Worm (Caenorhabditis elegans) whole organism, L1 larva: ENCODE measurements around the gene ZK354.6.

ENCODE experiments used
- C16A3.4 ChIP-seq: fragments of 150-350 bp; optimal IDR thresholded peaks from 2 replicates; lab custom pipeline; 2014; ENCODE audit warnings: missing biosample characterization, missing genetic modification characterization
- Y116A8C.19 ChIP-seq: sonication (generic microtip); optimal IDR thresholded peaks from 2 replicates; lab custom pipeline; 2016; ENCODE audit warnings: missing compliant biosample characterization, missing genetic modification characterization, borderline replicate concordance
- ama-1 ChIP-seq: fragments of 150-350 bp; optimal IDR thresholded peaks from 2 replicates; lab custom pipeline; 2014
- ceh-82 ChIP-seq, 3 experiments: fragments of 150-350 bp in 1 of 3; sonication (generic microtip) in 2 of 3; optimal IDR thresholded peaks; 2 replicates each; lab custom pipeline; 2014 to 2017; ENCODE audit warnings: missing biosample characterization in 3 of 3, missing genetic modification characterization in 3 of 3
- ceh-90 ChIP-seq: sonication (generic microtip); optimal IDR thresholded peaks from 2 replicates; lab custom pipeline; 2016; ENCODE audit warnings: missing genetic modification characterization, missing compliant biosample characterization
- dsc-1 ChIP-seq: sonication (generic microtip); optimal IDR thresholded peaks from 2 replicates; lab custom pipeline; 2016; ENCODE audit warnings: mild to moderate bottlenecking, missing genetic modification characterization, missing compliant biosample characterization
- efl-1 ChIP-seq, 4 experiments: fragments of 150-350 bp; optimal IDR thresholded peaks in 3 of 4; peaks in 1 of 4; 1 replicate in 1 of 4; 2 replicates in 3 of 4; lab custom pipeline; 2014; ENCODE audit warnings: missing biosample characterization in 2 of 4, missing genetic modification characterization in 2 of 4, missing genetic modification reagents in 2 of 4
- egl-13 ChIP-seq: sonication (generic microtip); optimal IDR thresholded peaks from 2 replicates; lab custom pipeline; 2016; ENCODE audit warnings: missing genotype, missing genetic modification reagents, missing genetic modification characterization, missing compliant biosample characterization
- elt-2 ChIP-seq: sonication (generic microtip); optimal IDR thresholded peaks from 2 replicates; lab custom pipeline; 2016; ENCODE audit warnings: missing genetic modification characterization, mild to moderate bottlenecking, inconsistent platforms, missing compliant biosample characterization, missing genetic modification reagents
- fkh-8 ChIP-seq: sonication (generic microtip); optimal IDR thresholded peaks from 2 replicates; lab custom pipeline; 2016; ENCODE audit warnings: mild to moderate bottlenecking, missing genetic modification characterization, missing compliant biosample characterization
- hlh-4 ChIP-seq: sonication (generic microtip); optimal IDR thresholded peaks from 2 replicates; lab custom pipeline; 2016; ENCODE audit warnings: mild to moderate bottlenecking, missing genetic modification characterization, missing compliant biosample characterization
- hpl-2 ChIP-seq: fragments of 150-350 bp; optimal IDR thresholded peaks from 2 replicates; lab custom pipeline; 2014; ENCODE audit warnings: missing biosample characterization, missing genetic modification reagents, missing genetic modification characterization
- isw-1 ChIP-seq: fragments of 200-800 bp; sonication (Bioruptor generic); IDR thresholded peaks from 2 replicates; pipeline ENCODE4 v1.3.6; 2022; ENCODE audit warnings: missing genetic modification characterization, missing compliant biosample characterization
- lin-13 ChIP-seq: fragments of 150-350 bp; optimal IDR thresholded peaks from 2 replicates; lab custom pipeline; 2014; ENCODE audit warnings: missing biosample characterization, missing genetic modification reagents, missing genetic modification characterization
- lin-35 ChIP-seq, 2 experiments: fragments of 150-350 bp; optimal IDR thresholded peaks; 2 replicates each; lab custom pipeline; 2014; ENCODE audit warnings: missing biosample characterization in 2 of 2, missing genetic modification characterization in 2 of 2, missing genetic modification reagents in 2 of 2
- lir-3 ChIP-seq: sonication (generic microtip); optimal IDR thresholded peaks from 2 replicates; lab custom pipeline; 2016; ENCODE audit warnings: mild to moderate bottlenecking, missing genetic modification characterization, moderate library complexity, missing compliant biosample characterization; ENCODE audit not compliant: poor library complexity
- mdl-1 ChIP-seq, 2 experiments: fragments of 150-350 bp; optimal IDR thresholded peaks; 2 replicates each; lab custom pipeline; 2014 to 2017; ENCODE audit warnings: missing biosample characterization in 2 of 2, missing genetic modification characterization in 2 of 2, inconsistent platforms in 1 of 2
- nhr-12 ChIP-seq: sonication (generic microtip); optimal IDR thresholded peaks from 2 replicates; lab custom pipeline; 2017; ENCODE audit warnings: missing biosample characterization, missing genetic modification characterization
- nhr-20 ChIP-seq: sonication (generic microtip); optimal IDR thresholded peaks from 2 replicates; lab custom pipeline; 2016; ENCODE audit warnings: mild to moderate bottlenecking, missing genetic modification characterization, missing compliant biosample characterization
- nhr-28 ChIP-seq: fragments of 150-350 bp; optimal IDR thresholded peaks from 2 replicates; lab custom pipeline; 2014; ENCODE audit warnings: missing biosample characterization, missing genetic modification characterization
- nhr-47 ChIP-seq: sonication (generic microtip); optimal IDR thresholded peaks from 2 replicates; lab custom pipeline; 2016; ENCODE audit warnings: mild to moderate bottlenecking, missing genetic modification characterization, moderate library complexity, missing compliant biosample characterization
- nhr-71 ChIP-seq: sonication (generic microtip); optimal IDR thresholded peaks from 2 replicates; lab custom pipeline; 2016; ENCODE audit warnings: mild to moderate bottlenecking, missing genetic modification characterization, moderate library complexity, missing compliant biosample characterization
- nhr-76 ChIP-seq: sonication (generic microtip); optimal IDR thresholded peaks from 2 replicates; lab custom pipeline; 2017; ENCODE audit warnings: missing biosample characterization, missing genetic modification characterization
- nhr-85 ChIP-seq: sonication (generic microtip); peaks from one replicate; lab custom pipeline; 2016; ENCODE audit warnings: missing genetic modification characterization, inconsistent platforms, missing compliant biosample characterization
- pag-3 ChIP-seq: sonication (generic microtip); optimal IDR thresholded peaks from 2 replicates; lab custom pipeline; 2017; ENCODE audit warnings: missing genetic modification characterization, mild to moderate bottlenecking, missing compliant biosample characterization, antibody characterized with exemption, borderline replicate concordance; ENCODE audit not compliant: insufficient read depth
- pax-3 ChIP-seq: fragments of 200-800 bp; sonication (Bioruptor generic); optimal IDR thresholded peaks from 2 replicates; lab custom pipeline; 2018; ENCODE audit warnings: mild to moderate bottlenecking, missing genetic modification characterization, moderate library complexity, missing compliant biosample characterization
- snu-23 ChIP-seq: sonication (generic microtip); optimal IDR thresholded peaks from 2 replicates; lab custom pipeline; 2016; ENCODE audit warnings: missing genetic modification characterization, missing compliant biosample characterization
- sox-4 ChIP-seq: sonication (generic microtip); optimal IDR thresholded peaks from 2 replicates; lab custom pipeline; 2016; ENCODE audit warnings: missing genetic modification characterization, missing compliant biosample characterization
- sptf-1 ChIP-seq: fragments of 150-350 bp; optimal IDR thresholded peaks from 2 replicates; lab custom pipeline; 2014; ENCODE audit warnings: missing biosample characterization, missing genetic modification characterization
- sup-37 ChIP-seq: fragments of 200-800 bp; sonication (Bioruptor generic); optimal IDR thresholded peaks from 2 replicates; lab custom pipeline; 2018; ENCODE audit warnings: mild to moderate bottlenecking, missing genetic modification characterization, missing compliant biosample characterization
- swsn-7 ChIP-seq: sonication (generic microtip); optimal IDR thresholded peaks from 2 replicates; lab custom pipeline; 2016; ENCODE audit warnings: missing genetic modification characterization, missing compliant biosample characterization
- tlp-1 ChIP-seq: fragments of 150-350 bp; optimal IDR thresholded peaks from 2 replicates; lab custom pipeline; 2014; ENCODE audit warnings: missing biosample characterization, missing genetic modification characterization
- unc-130 ChIP-seq: fragments of 150-350 bp; optimal IDR thresholded peaks from 2 replicates; lab custom pipeline; 2017; ENCODE audit warnings: missing biosample characterization, missing genetic modification characterization, inconsistent platforms
- unc-62 ChIP-seq: fragments of 150-350 bp; optimal IDR thresholded peaks from 2 replicates; lab custom pipeline; 2014; ENCODE audit warnings: missing biosample characterization, missing genetic modification reagents, missing genetic modification characterization
- unc-86 ChIP-seq: sonication (generic microtip); optimal IDR thresholded peaks from 2 replicates; lab custom pipeline; 2016; ENCODE audit warnings: missing genetic modification characterization, missing compliant biosample characterization
- vab-15 ChIP-seq: sonication (generic microtip); optimal IDR thresholded peaks from 2 replicates; lab custom pipeline; 2017; ENCODE audit warnings: missing genotype, mild to moderate bottlenecking, missing genetic modification characterization, missing compliant biosample characterization
- zip-4 ChIP-seq: fragments of 200-800 bp; sonication (Bioruptor generic); optimal IDR thresholded peaks from 2 replicates; lab custom pipeline; 2018; ENCODE audit warnings: mild to moderate bottlenecking, missing genetic modification characterization, moderate library complexity, missing compliant biosample characterization
- ztf-4 ChIP-seq: fragments of 150-350 bp; optimal IDR thresholded peaks from 2 replicates; lab custom pipeline; 2014; ENCODE audit warnings: missing biosample characterization, missing genetic modification characterization

The ZK354.6 gene

DNA sequence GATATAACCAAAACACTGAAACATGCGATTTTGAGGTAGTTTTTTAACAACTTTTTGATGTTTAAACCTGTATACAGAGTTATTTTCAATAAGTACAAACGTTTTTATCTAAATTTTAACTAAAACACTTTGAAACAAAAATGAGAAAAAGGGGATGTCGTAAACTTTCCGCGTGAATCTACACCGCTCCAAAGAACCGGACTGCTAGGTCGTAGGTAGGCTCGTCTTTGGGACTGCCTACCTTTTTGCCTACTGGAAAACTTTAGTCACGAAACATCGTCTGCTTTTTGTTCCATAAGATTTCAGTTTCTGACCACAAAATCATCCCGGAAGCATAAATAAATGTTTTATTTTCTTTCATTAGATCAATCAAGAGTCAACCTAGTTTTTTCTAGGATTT, 6.1 kb downstream of the ZK354.6 start:
- TF ChIP-seq snu-23 (GFP tag; lab: Kevin White, UChicago) (no peak), sox-4 (tag; lab: Kevin White, UChicago) (no peak), nhr-71 (tag; lab: Kevin White, UChicago) (no peak), hpl-2 (GFP tag; lab: Kevin White, UChicago) (no peak), unc-86 (tag; lab: Kevin White, UChicago) (no peak), nhr-12 (tag; lab: Kevin White, UChicago) (no peak), mdl-1 (tag; optimal IDR thresholded peaks at IDR 0.05; lab: Kevin White, UChicago) (no peak), lir-3 (tag; lab: Kevin White, UChicago) (no peak), tlp-1 (tag; lab: Kevin White, UChicago) (no peak)

DNA sequence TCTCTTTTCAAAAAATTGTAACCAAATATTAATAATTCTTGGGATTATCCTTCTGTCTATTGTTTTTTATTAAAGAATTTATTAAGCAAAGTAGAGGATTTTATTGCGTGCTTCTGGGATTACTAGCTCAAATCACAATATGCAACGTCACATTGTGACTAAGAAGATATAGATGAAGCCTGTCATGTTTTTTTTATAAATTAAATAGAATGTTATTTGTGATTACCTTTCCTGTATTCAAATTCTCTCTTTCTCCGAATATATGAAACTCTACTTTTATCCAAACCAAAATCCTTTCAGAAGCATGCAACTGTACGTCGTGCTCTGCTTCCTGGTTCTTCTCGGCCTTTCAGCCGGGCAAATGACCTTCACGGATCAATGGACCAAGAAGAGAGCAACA, 6.8 kb downstream of the ZK354.6 start, which contains the start of gene nlp-47:
Gene nlp-47, plus strand, starts transcription at position 301 of the 400 bp plus-strand sequence.
- TF ChIP-seq dsc-1 (tag; lab: Kevin White, UChicago) (peak; percentile 62), egl-13 (no peak), sptf-1 (no peak), vab-15 (tag; lab: Kevin White, UChicago) (no peak), Y116A8C.19 (no peak)
- TF ChIP-seq, all 84 proteins: peak for 1

DNA sequence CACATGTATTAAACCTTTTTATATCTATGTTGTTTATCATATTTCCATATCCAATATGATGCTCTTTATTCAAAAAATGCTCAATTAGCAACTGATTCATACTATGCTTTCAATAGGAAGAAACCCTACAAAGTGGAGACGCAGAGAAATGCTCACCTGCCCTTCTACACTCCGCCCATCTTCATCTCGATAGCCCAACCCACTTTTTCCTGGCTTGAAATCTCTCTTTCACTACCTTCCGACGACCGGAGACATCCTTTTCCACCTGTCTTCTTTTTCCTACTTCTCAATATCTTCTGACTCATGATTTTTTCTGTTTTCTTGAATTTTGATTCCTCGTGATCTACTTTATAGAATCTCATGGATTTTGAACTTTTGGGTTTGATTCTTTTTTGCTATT, 8.4 kb downstream of the ZK354.6 start:
- no peak for TF ChIP-seq tlp-1 (tag; lab: Kevin White, UChicago)
- TF ChIP-seq sup-37 (GFP tag; lab: Kevin White, UChicago), result no peak
- TF ChIP-seq ztf-4 (tag; lab: Kevin White, UChicago), result no peak
- TF ChIP-seq nhr-28, result no peak
- TF ChIP-seq sox-4 (tag; lab: Kevin White, UChicago), result peak; percentile 55
- no peak for TF ChIP-seq zip-4 (GFP tag; lab: Kevin White, UChicago)
- TF ChIP-seq nhr-47, result peak; percentile 38
- peak; percentile 37 for TF ChIP-seq nhr-71 (tag; lab: Kevin White, UChicago)
- no peak for TF ChIP-seq ceh-82 (tag; optimal IDR thresholded peaks at IDR 0.05; lab: Kevin White, UChicago)
- no peak for TF ChIP-seq lin-13 (GFP tag; lab: Kevin White, UChicago)
- TF ChIP-seq isw-1 (GFP tag; lab: Robert Waterston, UW), result no peak
- no peak for TF ChIP-seq efl-1 (optimal IDR thresholded peaks at IDR 0.05; lab: Kevin White, UChicago)
- no peak for TF ChIP-seq efl-1 (GFP tag; optimal IDR thresholded peaks at IDR 0.05 in 1 of 2; lab: Kevin White, UChicago)
- no peak for TF ChIP-seq unc-62 (GFP tag; lab: Kevin White, UChicago)
- TF ChIP-seq nhr-20 (tag; lab: Kevin White, UChicago), result no peak
- TF ChIP-seq fkh-8 (tag; lab: Kevin White, UChicago), result peak; percentile 76
- TF ChIP-seq dsc-1 (tag; lab: Kevin White, UChicago), result peak; percentile 43
- no peak for TF ChIP-seq nhr-76 (tag; lab: Kevin White, UChicago)
- no peak for TF ChIP-seq unc-130 (tag; lab: Kevin White, UChicago)
- no peak for TF ChIP-seq elt-2 (tag; lab: Kevin White, UChicago)
- no peak for TF ChIP-seq lin-35 (GFP tag; optimal IDR thresholded peaks at IDR 0.05; lab: Kevin White, UChicago)

DNA sequence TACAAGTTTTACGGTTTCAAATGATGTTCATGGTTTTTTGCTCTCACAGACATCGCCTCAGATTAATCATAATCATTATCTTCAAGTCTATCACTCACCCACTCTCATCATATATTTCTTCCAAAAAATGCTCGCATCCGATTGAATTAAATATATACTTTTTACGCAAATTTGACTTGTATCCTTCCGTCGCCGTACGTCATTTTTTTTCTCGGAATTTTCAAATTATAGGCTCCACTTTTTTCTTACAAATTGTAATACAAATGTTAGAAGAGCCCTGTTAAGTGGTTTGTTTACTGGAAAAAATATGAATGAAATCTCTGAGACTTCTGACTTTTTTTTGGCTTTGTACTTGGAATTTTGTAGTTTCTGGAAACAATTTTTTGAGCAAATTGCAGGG, 10.1 kb downstream of the ZK354.6 start:
- TF ChIP-seq hlh-4 (tag; lab: Kevin White, UChicago) (no peak), egl-13 (peak; percentile 73), nhr-47 (peak; percentile 30), fkh-8 (tag; lab: Kevin White, UChicago) (peak; percentile 46), C16A3.4 (tag; lab: Kevin White, UChicago) (no peak), nhr-71 (tag; lab: Kevin White, UChicago) (peak; percentile 24), efl-1 (optimal IDR thresholded peaks at IDR 0.05; lab: Kevin White, UChicago) (no peak), efl-1 (GFP tag; optimal IDR thresholded peaks at IDR 0.05 in 1 of 2; lab: Kevin White, UChicago) (peak in 1 of 2 experiments; percentile 10), dsc-1 (tag; lab: Kevin White, UChicago) (peak; percentile 61)

DNA sequence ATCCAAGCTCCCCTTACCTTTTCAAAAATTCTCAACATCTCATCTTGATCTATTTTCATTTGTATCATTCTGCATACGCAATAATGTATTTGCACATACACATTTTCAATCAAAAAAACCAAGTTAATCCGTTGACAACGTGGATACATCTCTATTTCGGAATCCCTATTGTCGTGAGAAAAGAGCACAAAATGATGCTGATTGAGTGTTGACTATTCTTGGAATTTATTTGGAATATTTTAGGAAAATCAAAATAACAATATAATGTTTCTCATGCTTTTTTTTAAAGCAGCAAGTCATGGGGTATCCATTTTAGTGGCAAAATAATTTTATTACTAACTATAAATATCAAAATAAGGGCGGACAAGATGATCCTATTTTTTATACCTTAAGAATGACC, 15.9 kb downstream of the ZK354.6 start:
- peak; percentile 58 for TF ChIP-seq fkh-8 (tag; lab: Kevin White, UChicago)
- TF ChIP-seq pax-3 (tag; lab: Kevin White, UChicago), result peak; percentile 52
- no peak for TF ChIP-seq nhr-85 (tag; lab: Kevin White, UChicago)
- TF ChIP-seq ama-1 (lab: Kevin White, UChicago), result no peak
- no peak for TF ChIP-seq swsn-7 (tag; lab: Kevin White, UChicago)
- peak; percentile 2 for TF ChIP-seq sox-4 (tag; lab: Kevin White, UChicago)
- no peak for TF ChIP-seq ceh-90 (tag; lab: Kevin White, UChicago)
- peak; percentile 81 for TF ChIP-seq dsc-1 (tag; lab: Kevin White, UChicago)
- no peak for TF ChIP-seq pag-3
- TF ChIP-seq ceh-82 (tag; optimal IDR thresholded peaks at IDR 0.05; lab: Kevin White, UChicago), result no peak
